Worm (Caenorhabditis elegans): ENCODE results near the gene F14F8.14.

The F14F8.14 gene

ce11 chrV:16682886-16683285 is 16.3 kb upstream of the F14F8.14 start, which contains the start of gene srw-36:
Gene srw-36 (plus strand): TSS chrV:16683186.
- no peak for TF ChIP-seq dmd-6 (GFP tag; IDR thresholded peaks at IDR 0.05)
- TF ChIP-seq madf-9 (GFP tag; conservative IDR thresholded peaks at IDR 0.05) = no peak
- TF ChIP-seq nhr-77 (tag; optimal IDR thresholded peaks at IDR 0.05) = no peak
- no peak for TF ChIP-seq snpc-4 (tag; optimal IDR thresholded peaks at IDR 0.05)
- no peak for TF ChIP-seq nhr-25 (tag; optimal IDR thresholded peaks at IDR 0.05; ENCODE audit: borderline replicate concordance, insufficient read depth)
- no peak for TF ChIP-seq hmg-1.1 (GFP tag; IDR thresholded peaks at IDR 0.05)
- no peak for TF ChIP-seq spr-3 (GFP tag; optimal IDR thresholded peaks at IDR 0.05)
- no peak for TF ChIP-seq Y75B8A.6 (GFP tag; IDR thresholded peaks at IDR 0.05)
- no peak for TF ChIP-seq php-3 (GFP tag; IDR thresholded peaks at IDR 0.05)

ce11 chrV:16679981-16680380 is 13.4 kb upstream of the F14F8.14 start, which contains the start of gene srw-44:
Gene srw-44 (plus strand): TSS chrV:16680281.
- TF ChIP-seq unc-62 (GFP tag; optimal IDR thresholded peaks at IDR 0.05 in 1 of 2) (peak in 1 of 2 experiments; percentile 58), unc-62 (tag; optimal IDR thresholded peaks at IDR 0.05) (no peak), lin-29 (GFP tag; IDR thresholded peaks at IDR 0.05) (no peak)

- no peak for TF ChIP-seq lin-39 (tag; optimal IDR thresholded peaks at IDR 0.05)
- TF ChIP-seq saeg-2 (GFP tag; IDR thresholded peaks at IDR 0.05) = no peak
These were observed 12.7 kb upstream of the F14F8.14 start, which contains the start of gene srz-103 for ce11 chrV:16679237-16679636. Gene srz-103 (minus strand): TSS chrV:16679337.

- TF ChIP-seq attf-4 (tag; optimal IDR thresholded peaks at IDR 0.05) = no peak
- TF ChIP-seq arid-1 (GFP tag; conservative IDR thresholded peaks at IDR 0.05) = no peak
- no peak for TF ChIP-seq nhr-48 (tag; optimal IDR thresholded peaks at IDR 0.05)
- TF ChIP-seq T20F7.1 (GFP tag; optimal IDR thresholded peaks at IDR 0.05) = no peak
- TF ChIP-seq dmd-9 (GFP tag; IDR thresholded peaks at IDR 0.05) = no peak
- TF ChIP-seq T26A8.4 (GFP tag; IDR thresholded peaks at IDR 0.05) = no peak
- TF ChIP-seq daf-16 (GFP tag; optimal IDR thresholded peaks at IDR 0.05) = no peak
- TF ChIP-seq daf-16 (tag; optimal IDR thresholded peaks at IDR 0.05) = no peak
- no peak for TF ChIP-seq aha-1 (tag)
- TF ChIP-seq snpc-4 (tag; optimal IDR thresholded peaks at IDR 0.05) = no peak
- no peak for TF ChIP-seq ceh-44 (GFP tag; IDR thresholded peaks at IDR 0.05)
- TF ChIP-seq spr-3 (GFP tag; optimal IDR thresholded peaks at IDR 0.05) = no peak
- no peak for TF ChIP-seq hlh-11 (tag; optimal IDR thresholded peaks at IDR 0.05)
- no peak for TF ChIP-seq set-16 (GFP tag; IDR thresholded peaks at IDR 0.05)
These were observed 9.0 kb upstream of the F14F8.14 start, which contains the start of gene srz-1 for ce11 chrV:16675553-16675952. Gene srz-1 (plus strand): TSS chrV:16675853.

ce11 chrV:16674399-16674798 is 7.9 kb upstream of the F14F8.14 start:
- TF ChIP-seq mdl-1 (tag; optimal IDR thresholded peaks at IDR 0.05) = no peak
- no peak for TF ChIP-seq ceh-82 (tag; optimal IDR thresholded peaks at IDR 0.05)
- no peak for TF ChIP-seq Y48G9A.11 (GFP tag; IDR thresholded peaks at IDR 0.05)
- no peak for TF ChIP-seq lin-38 (GFP tag; IDR thresholded peaks at IDR 0.05)
- TF ChIP-seq aha-1 (tag) = peak; percentile 91
- TF ChIP-seq unc-130 (GFP tag; optimal IDR thresholded peaks at IDR 0.05) = no peak
- TF ChIP-seq unc-62 (GFP tag; optimal IDR thresholded peaks at IDR 0.05 in 1 of 2) = peak in 1 of 2 experiments; percentile 80
- TF ChIP-seq unc-62 (tag; optimal IDR thresholded peaks at IDR 0.05) = no peak
- TF ChIP-seq dmd-8 (GFP tag; IDR thresholded peaks at IDR 0.05) = no peak
- no peak for TF ChIP-seq nhr-28 (tag; optimal IDR thresholded peaks at IDR 0.05)
- TF ChIP-seq ceh-28 (tag; optimal IDR thresholded peaks at IDR 0.05) = no peak
- no peak for TF ChIP-seq arid-1 (GFP tag; conservative IDR thresholded peaks at IDR 0.05)
- TF ChIP-seq ces-1 (GFP tag; optimal IDR thresholded peaks at IDR 0.05) = no peak
- TF ChIP-seq daf-8 (GFP tag; IDR thresholded peaks at IDR 0.05) = no peak
- TF ChIP-seq nhr-102 (tag; optimal IDR thresholded peaks at IDR 0.05) = no peak
- no peak for TF ChIP-seq saeg-2 (GFP tag; IDR thresholded peaks at IDR 0.05)
- no peak for TF ChIP-seq F49E8.2 (tag; optimal IDR thresholded peaks at IDR 0.05; ENCODE audit: borderline replicate concordance)

Data from whole organism, L4 larva.